Fruit fly (Drosophila melanogaster) whole organism, embryonic: Measurements from ENCODE around the gene CG14676.

Experiments
- Adf1 ChIP-seq: fragments of 200-800 bp; sonication (Bioruptor generic); IDR thresholded peaks from 2 replicates; pipeline ENCODE4 v1.3.6; 2022; ENCODE audit warnings: missing biosample characterization, missing genetic modification characterization
- Asciz ChIP-seq: fragments of 200-800 bp; sonication (Bioruptor generic); optimal IDR thresholded peaks from 2 replicates; lab custom pipeline; 2017; ENCODE audit warnings: missing biosample characterization, mild to moderate bottlenecking, missing genetic modification characterization, missing genetic modification reagents
- CG10543 ChIP-seq: fragments of 200-800 bp; sonication (Bioruptor generic); optimal IDR thresholded peaks from 3 replicates; lab custom pipeline; 2017; ENCODE audit warnings: missing biosample characterization, mild to moderate bottlenecking, missing genetic modification characterization, moderate library complexity
- CG11085 ChIP-seq: fragments of 200-800 bp; sonication (Bioruptor generic); IDR thresholded peaks from 2 replicates; pipeline ENCODE4 v1.3.6; 2022; ENCODE audit warnings: missing biosample characterization, missing genetic modification characterization
- CG12391 ChIP-seq: fragments of 200-800 bp; sonication (Bioruptor generic); optimal IDR thresholded peaks from 3 replicates; lab custom pipeline; 2018; ENCODE audit warnings: missing biosample characterization, mild to moderate bottlenecking, missing genetic modification characterization, moderate library complexity
- CG14050 ChIP-seq: fragments of 200-800 bp; sonication (Bioruptor generic); IDR thresholded peaks from 3 replicates; pipeline ENCODE4 v1.3.6; 2022; ENCODE audit warnings: missing biosample characterization, missing genetic modification characterization
- CG16863 ChIP-seq: fragments of 200-800 bp; sonication (Bioruptor generic); optimal IDR thresholded peaks from 3 replicates; lab custom pipeline; 2016; ENCODE audit warnings: missing biosample characterization, missing genetic modification characterization
- CG18599 ChIP-seq: fragments of 200-800 bp; sonication (Bioruptor generic); optimal IDR thresholded peaks from 3 replicates; lab custom pipeline; 2017; ENCODE audit warnings: missing biosample characterization, missing genetic modification characterization, mild to moderate bottlenecking, moderate library complexity, missing genetic modification reagents
- CG2678 ChIP-seq: fragments of 200-800 bp; sonication (Bioruptor generic); optimal IDR thresholded peaks from 3 replicates; lab custom pipeline; 2019; ENCODE audit warnings: missing biosample characterization, mild to moderate bottlenecking, missing genetic modification characterization, moderate library complexity
- CG34376 ChIP-seq: fragments of 200-800 bp; sonication (Bioruptor generic); optimal IDR thresholded peaks from 2 replicates; lab custom pipeline; 2018; ENCODE audit warnings: missing biosample characterization, mild to moderate bottlenecking, missing genetic modification characterization
- CG3726 ChIP-seq: fragments of 200-800 bp; sonication (Bioruptor generic); IDR thresholded peaks from 3 replicates; pipeline ENCODE4, ENCODE4 v1.3.6; 2022; ENCODE audit warnings: missing biosample characterization, missing genetic modification characterization
- CG42726 ChIP-seq: fragments of 200-800 bp; sonication (Bioruptor generic); IDR thresholded peaks from 2 replicates; pipeline ENCODE4 v1.3.6; 2022; ENCODE audit warnings: missing biosample characterization, missing genetic modification characterization; ENCODE audit not compliant: partially characterized antibody
- CG4707 ChIP-seq: fragments of 200-800 bp; sonication (Bioruptor generic); optimal IDR thresholded peaks from 2 replicates; lab custom pipeline; 2018; ENCODE audit warnings: missing biosample characterization, mild to moderate bottlenecking, missing genetic modification characterization, moderate library complexity
- CG4820 ChIP-seq: fragments of 200-800 bp; sonication (Bioruptor generic); optimal IDR thresholded peaks from 3 replicates; lab custom pipeline; 2016; ENCODE audit warnings: missing biosample characterization, missing genetic modification characterization
- CG5245 ChIP-seq: fragments of 200-800 bp; sonication (Bioruptor generic); optimal IDR thresholded peaks from 3 replicates; lab custom pipeline; 2016; ENCODE audit warnings: missing biosample characterization, missing genetic modification characterization
- CG7372 ChIP-seq: fragments of 200-800 bp; sonication (Bioruptor generic); IDR thresholded peaks from 2 replicates; pipeline ENCODE4 v1.3.6; 2022; ENCODE audit warnings: missing biosample characterization, missing genetic modification characterization
- CG7987 ChIP-seq: fragments of 200-800 bp; sonication (Bioruptor generic); optimal IDR thresholded peaks from 2 replicates; lab custom pipeline; 2018; ENCODE audit warnings: missing biosample characterization, mild to moderate bottlenecking, missing genetic modification characterization, moderate library complexity
- CG8281 ChIP-seq: fragments of 200-800 bp; sonication (Bioruptor generic); optimal IDR thresholded peaks from 2 replicates; lab custom pipeline; 2018; ENCODE audit warnings: missing biosample characterization, mild to moderate bottlenecking, missing genetic modification characterization, moderate library complexity
- CG8388 ChIP-seq: fragments of 200-800 bp; sonication (Bioruptor generic); optimal IDR thresholded peaks from 2 replicates; lab custom pipeline; 2019; ENCODE audit warnings: missing biosample characterization, mild to moderate bottlenecking, missing genetic modification characterization, moderate library complexity
- D ChIP-seq, 2 experiments: fragments of 200-800 bp in 1 of 2; fragments of >200 bp in 1 of 2; sonication (Bioruptor generic) in 1 of 2; optimal IDR thresholded peaks; 2 replicates in 1 of 2; 3 replicates in 1 of 2; lab custom pipeline; 2017; ENCODE audit warnings: mild to moderate bottlenecking in 1 of 2, missing biosample characterization in 1 of 2, missing genetic modification characterization in 1 of 2, missing genetic modification reagents in 1 of 2
- Dad ChIP-seq: fragments of 200-800 bp; sonication (Bioruptor generic); optimal IDR thresholded peaks from 3 replicates; lab custom pipeline; 2016; ENCODE audit warnings: missing biosample characterization, missing genetic modification characterization
- Dbx ChIP-seq: fragments of 200-800 bp; sonication (Bioruptor generic); IDR thresholded peaks from 3 replicates; pipeline ENCODE4 v1.3.6; 2022; ENCODE audit warnings: missing biosample characterization, missing genetic modification characterization
- Doc2 ChIP-seq: fragments of 200-800 bp; sonication (Bioruptor generic); IDR thresholded peaks from 2 replicates; pipeline ENCODE4 v1.3.6; 2022; ENCODE audit warnings: missing biosample characterization, missing genetic modification characterization
- Dp ChIP-seq: fragments of 200-800 bp; sonication (Bioruptor generic); optimal IDR thresholded peaks from 2 replicates; lab custom pipeline; 2018; ENCODE audit warnings: missing biosample characterization, mild to moderate bottlenecking, missing genetic modification characterization, moderate library complexity
- Fer2 ChIP-seq: fragments of 200-800 bp; sonication (Bioruptor generic); optimal IDR thresholded peaks from 2 replicates; lab custom pipeline; 2018; ENCODE audit warnings: missing biosample characterization, mild to moderate bottlenecking, missing genetic modification characterization, moderate library complexity
- Hey ChIP-seq: fragments of 200-800 bp; sonication (Bioruptor generic); optimal IDR thresholded peaks from 3 replicates; lab custom pipeline; 2018; ENCODE audit warnings: missing biosample characterization, mild to moderate bottlenecking, missing genetic modification characterization
- Hr39 ChIP-seq: fragments of >200 bp; optimal IDR thresholded peaks from 2 replicates; lab custom pipeline; 2017
- Hsf ChIP-seq: fragments of 200-800 bp; sonication (Bioruptor generic); optimal IDR thresholded peaks from 3 replicates; lab custom pipeline; 2016; ENCODE audit warnings: missing biosample characterization, missing genetic modification characterization
- Lim3 ChIP-seq: fragments of 200-800 bp; sonication (Bioruptor generic); IDR thresholded peaks from 2 replicates; pipeline ENCODE4 v1.3.6; 2022; ENCODE audit warnings: missing biosample characterization, missing genetic modification characterization
- NFAT ChIP-seq: fragments of 200-800 bp; sonication (Bioruptor generic); IDR thresholded peaks from 2 replicates; pipeline ENCODE4 v1.3.6; 2022; ENCODE audit warnings: missing biosample characterization, missing genetic modification characterization
- Nf-YC ChIP-seq: fragments of 200-800 bp; optimal IDR thresholded peaks from 3 replicates; lab custom pipeline; 2019; ENCODE audit warnings: missing biosample characterization, mild to moderate bottlenecking, missing genetic modification characterization, moderate library complexity
- Vsx1 ChIP-seq: fragments of 200-800 bp; sonication (Bioruptor generic); optimal IDR thresholded peaks from 2 replicates; lab custom pipeline; 2017; ENCODE audit warnings: missing biosample characterization, mild to moderate bottlenecking, missing genetic modification characterization, missing genetic modification reagents
- ab ChIP-seq: fragments of 200-800 bp; sonication (Bioruptor generic); optimal IDR thresholded peaks from 2 replicates; lab custom pipeline; 2016; ENCODE audit warnings: missing biosample characterization, missing genetic modification characterization
- cas ChIP-seq: fragments of 200-800 bp; sonication (Bioruptor generic); IDR thresholded peaks from 2 replicates; pipeline ENCODE4 v1.3.6; 2022; ENCODE audit warnings: missing biosample characterization, missing genetic modification characterization
- caup ChIP-seq: fragments of 200-800 bp; sonication (Bioruptor generic); optimal IDR thresholded peaks from 3 replicates; lab custom pipeline; 2017; ENCODE audit warnings: missing biosample characterization, mild to moderate bottlenecking, missing genetic modification characterization, moderate library complexity; ENCODE audit not compliant: severe bottlenecking
- cwo ChIP-seq: fragments of 200-800 bp; sonication (Bioruptor generic); optimal IDR thresholded peaks from 3 replicates; lab custom pipeline; 2017; ENCODE audit warnings: missing biosample characterization, missing genetic modification characterization, mild to moderate bottlenecking, moderate library complexity, missing genetic modification reagents
- dysf ChIP-seq: fragments of 200-800 bp; sonication (Bioruptor generic); IDR thresholded peaks from 3 replicates; pipeline ENCODE4 v1.3.6; 2022; ENCODE audit warnings: missing biosample characterization, missing genetic modification characterization
- exex ChIP-seq: fragments of 200-800 bp; sonication (Bioruptor generic); optimal IDR thresholded peaks from 4 replicates; lab custom pipeline; 2018; ENCODE audit warnings: missing biosample characterization, mild to moderate bottlenecking, missing genetic modification characterization, moderate library complexity
- fd64A ChIP-seq: fragments of 200-800 bp; sonication (Bioruptor generic); optimal IDR thresholded peaks from 3 replicates; lab custom pipeline; 2018; ENCODE audit warnings: missing biosample characterization, mild to moderate bottlenecking, missing genetic modification characterization
- ftz-f1 ChIP-seq: fragments of 200-800 bp; sonication (Bioruptor generic); optimal IDR thresholded peaks from 2 replicates; lab custom pipeline; 2016; ENCODE audit warnings: missing biosample characterization, missing genetic modification characterization
- gem ChIP-seq: fragments of 200-800 bp; sonication (Bioruptor generic); optimal IDR thresholded peaks from 2 replicates; lab custom pipeline; 2019; ENCODE audit warnings: missing biosample characterization, mild to moderate bottlenecking, missing genetic modification characterization, moderate library complexity
- grau ChIP-seq: fragments of 200-800 bp; optimal IDR thresholded peaks from 3 replicates; lab custom pipeline; 2019; ENCODE audit warnings: missing biosample characterization, mild to moderate bottlenecking, missing genetic modification characterization, moderate library complexity
- grn ChIP-seq: fragments of 200-800 bp; sonication (Bioruptor generic); optimal IDR thresholded peaks from 3 replicates; lab custom pipeline; 2017; ENCODE audit warnings: missing biosample characterization, missing genetic modification characterization
- psq ChIP-seq: fragments of 200-800 bp; sonication (Bioruptor generic); optimal IDR thresholded peaks from 2 replicates; lab custom pipeline; 2017; ENCODE audit warnings: missing biosample characterization, missing genetic modification characterization
- sens ChIP-seq: fragments of 200-800 bp; sonication (Bioruptor generic); peaks from one replicate; lab custom pipeline; 2016; ENCODE audit warnings: missing biosample characterization, missing genetic modification characterization
- so ChIP-seq: fragments of 200-800 bp; sonication (Bioruptor generic); IDR thresholded peaks from 3 replicates; pipeline ENCODE4 v1.3.6; 2022; ENCODE audit warnings: missing biosample characterization, missing genetic modification characterization
- sug ChIP-seq: fragments of 200-800 bp; optimal IDR thresholded peaks from 2 replicates; lab custom pipeline; 2019; ENCODE audit warnings: missing biosample characterization, mild to moderate bottlenecking, missing genetic modification characterization, moderate library complexity
- vnd ChIP-seq: fragments of 200-800 bp; sonication (Bioruptor generic); IDR thresholded peaks from 3 replicates; pipeline ENCODE4 v1.3.6; 2022; ENCODE audit warnings: missing biosample characterization, missing genetic modification characterization; ENCODE audit not compliant: partially characterized antibody
- zen ChIP-seq: fragments of 200-800 bp; sonication (Bioruptor generic); optimal IDR thresholded peaks from 3 replicates; lab custom pipeline; 2018; ENCODE audit warnings: missing biosample characterization, mild to moderate bottlenecking, missing genetic modification characterization, moderate library complexity

CG14676 gene

dm6 chr3R:5832345-5832981, 14.6 kb upstream of the CG14676 start:
- TF ChIP-seq CG18599 (GFP tag; lab: Kevin White, UChicago) (peak; percentile 53), CG16863 (GFP tag; lab: Kevin White, UChicago) (no peak), CG7372 (no peak), CG2678 (tag; lab: Kevin White, UChicago) (no peak), cwo (GFP tag; lab: Kevin White, UChicago) (peak; percentile 70), Asciz (GFP tag; lab: Kevin White, UChicago) (no peak), so (GFP tag; lab: Robert Waterston, UW) (no peak), CG14050 (GFP tag; lab: Robert Waterston, UW) (no peak), CG10543 (peak; percentile 21), psq (GFP tag; lab: Kevin White, UChicago) (no peak), grau (tag; lab: Kevin White, UChicago) (no peak), CG8388 (no peak), grn (peak; percentile 75), Doc2 (GFP tag; lab: Robert Waterston, UW) (no peak), Nf-YC (no peak), Fer2 (tag; lab: Kevin White, UChicago) (no peak), CG5245 (GFP tag; lab: Kevin White, UChicago) (no peak), Hr39 (no peak), NFAT (GFP tag; lab: Robert Waterston, UW) (0 out of 2 replicates have a peak, but pooled peaks have one; percentile 10), Hsf (GFP tag; lab: Kevin White, UChicago) (no peak), Lim3 (no peak), sug (peak; percentile 96), ab (GFP tag; lab: Kevin White, UChicago) (no peak), cas (GFP tag; lab: Robert Waterston, UW) (no peak), Dp (GFP tag; lab: Kevin White, UChicago) (no peak), CG8281 (tag; lab: Kevin White, UChicago) (no peak), dysf (no peak), ftz-f1 (GFP tag; lab: Kevin White, UChicago) (peak; percentile 23), Dbx (GFP tag; lab: Robert Waterston, UW) (no peak), sens (GFP tag; lab: Kevin White, UChicago) (no peak), Adf1 (peak; percentile 6; the same call in 1 of the 2 replicates), CG7987 (GFP tag; lab: Kevin White, UChicago) (peak; percentile 49), CG11085 (no peak), caup (GFP tag; lab: Kevin White, UChicago) (no peak), Vsx1 (GFP tag; lab: Kevin White, UChicago) (peak; percentile 24), fd64A (GFP tag; lab: Kevin White, UChicago) (no peak), CG34376 (GFP tag; lab: Kevin White, UChicago) (peak; percentile 86), exex (tag; lab: Kevin White, UChicago) (peak; percentile 87), CG3726 (GFP tag; lab: Robert Waterston, UW) (no peak), Hey (peak; percentile 85), CG4820 (no peak), D (optimal IDR thresholded peaks at IDR 0.05; lab: Kevin White, UChicago) (no peak), D (GFP tag; optimal IDR thresholded peaks at IDR 0.05; lab: Kevin White, UChicago) (no peak), gem (tag; lab: Kevin White, UChicago) (no peak), CG12391 (no peak), CG42726 (GFP tag; lab: Robert Waterston, UW) (no peak), vnd (GFP tag; lab: Robert Waterston, UW) (peak; percentile 58), zen (no peak), Dad (GFP tag; lab: Kevin White, UChicago) (no peak), CG4707 (no peak)
